Worm (Caenorhabditis elegans): ENCODE results near the gene srh-59.

- TF ChIP-seq ama-1 (optimal IDR thresholded peaks at IDR 0.05) (no peak), B0310.2 (tag; optimal IDR thresholded peaks at IDR 0.05) (no peak), aly-1 (tag; optimal IDR thresholded peaks at IDR 0.05) (no peak), F13C5.2 (tag; optimal IDR thresholded peaks at IDR 0.05) (no peak), tbx-37 (GFP tag; conservative IDR thresholded peaks at IDR 0.05) (no peak), ceh-13 (GFP tag; optimal IDR thresholded peaks at IDR 0.05) (no peak), hnd-1 (tag; optimal IDR thresholded peaks at IDR 0.05) (no peak), tra-4 (tag; optimal IDR thresholded peaks at IDR 0.05) (no peak), pes-1 (GFP tag; IDR thresholded peaks at IDR 0.05) (no peak), tbx-11 (GFP tag; IDR thresholded peaks at IDR 0.05) (no peak)
Observed at ce11 chrII:3604578-3604977, 22.7 kb downstream of the srh-59 start.

Measured in whole organism, early embryonic.